Worm (Caenorhabditis elegans) whole organism, L2 larva: ENCODE measurements around the gene dkc-1.

Experiments used
- C34F6.9 ChIP-seq: fragments of 150-350 bp; optimal IDR thresholded peaks from 2 replicates; lab custom pipeline; 2014; ENCODE audit warnings: missing biosample characterization, missing genetic modification characterization
- F13H6.1 ChIP-seq: sonication (generic microtip); optimal IDR thresholded peaks from 2 replicates; lab custom pipeline; 2016; ENCODE audit warnings: missing genetic modification characterization, missing compliant biosample characterization
- R02D3.7 ChIP-seq: fragments of 150-350 bp; optimal IDR thresholded peaks from 2 replicates; lab custom pipeline; 2014; ENCODE audit warnings: missing biosample characterization, missing genetic modification characterization
- Y55F3AM.14 ChIP-seq: fragments of 200-800 bp; sonication (Bioruptor generic); optimal IDR thresholded peaks from 2 replicates; lab custom pipeline; 2018; ENCODE audit warnings: mild to moderate bottlenecking, missing genetic modification characterization, missing compliant biosample characterization
- ZK546.5 ChIP-seq: sonication (generic microtip); optimal IDR thresholded peaks from 2 replicates; lab custom pipeline; 2017; ENCODE audit warnings: missing biosample characterization, missing genetic modification characterization
- alr-1 ChIP-seq: fragments of 150-350 bp; optimal IDR thresholded peaks from 2 replicates; lab custom pipeline; 2014; ENCODE audit warnings: missing biosample characterization, missing genetic modification characterization
- aly-2 ChIP-seq: fragments of 150-350 bp; optimal IDR thresholded peaks from 2 replicates; lab custom pipeline; 2014; ENCODE audit warnings: missing biosample characterization, missing genetic modification characterization
- ama-1 ChIP-seq: fragments of 150-350 bp; optimal IDR thresholded peaks from 2 replicates; lab custom pipeline; 2018; ENCODE audit warnings: inconsistent platforms
- blmp-1 ChIP-seq: sonication (generic microtip); optimal IDR thresholded peaks from 2 replicates; lab custom pipeline; 2017; ENCODE audit warnings: missing genetic modification characterization, mild to moderate bottlenecking, missing compliant biosample characterization, antibody characterized with exemption, moderate library complexity; ENCODE audit not compliant: insufficient read depth
- ceh-16 ChIP-seq: fragments of 150-350 bp; optimal IDR thresholded peaks from 2 replicates; lab custom pipeline; 2014; ENCODE audit warnings: missing biosample characterization, missing genetic modification characterization
- crh-2 ChIP-seq: sonication (generic microtip); optimal IDR thresholded peaks from 2 replicates; lab custom pipeline; 2017; ENCODE audit warnings: missing biosample characterization, missing genetic modification characterization
- egl-27 ChIP-seq: sonication (generic microtip); optimal IDR thresholded peaks from 3 replicates; lab custom pipeline; 2017; ENCODE audit warnings: missing biosample characterization, missing genetic modification reagents, missing genetic modification characterization
- elt-1 ChIP-seq: fragments of 150-350 bp; optimal IDR thresholded peaks from 2 replicates; lab custom pipeline; 2014; ENCODE audit warnings: missing biosample characterization, missing genetic modification characterization
- elt-3 ChIP-seq: sonication (generic microtip); optimal IDR thresholded peaks from 2 replicates; lab custom pipeline; 2017; ENCODE audit warnings: missing biosample characterization, missing genetic modification characterization
- fos-1 ChIP-seq: fragments of 150-350 bp; optimal IDR thresholded peaks from 2 replicates; lab custom pipeline; 2014; ENCODE audit warnings: missing biosample characterization, missing genetic modification characterization
- gmeb-1 ChIP-seq: fragments of 150-350 bp; optimal IDR thresholded peaks from 2 replicates; lab custom pipeline; 2014; ENCODE audit warnings: missing biosample characterization, missing genetic modification characterization
- lin-11 ChIP-seq: fragments of 150-350 bp; sonication (generic microtip); optimal IDR thresholded peaks from 2 replicates; lab custom pipeline; 2014; ENCODE audit warnings: missing biosample characterization, missing genetic modification characterization, inconsistent platforms, mixed read lengths
- lin-39 ChIP-seq: fragments of 150-350 bp; optimal IDR thresholded peaks from 2 replicates; lab custom pipeline; 2014; ENCODE audit warnings: missing biosample characterization, missing genetic modification reagents, missing genetic modification characterization
- lsy-2 ChIP-seq, 2 experiments: fragments of 150-350 bp in 1 of 2; sonication (generic microtip) in 1 of 2; optimal IDR thresholded peaks; 2 replicates each; lab custom pipeline; 2014 to 2017; ENCODE audit warnings: missing biosample characterization in 2 of 2, missing genetic modification characterization in 2 of 2
- mab-5 ChIP-seq: fragments of 150-350 bp; optimal IDR thresholded peaks from 2 replicates; lab custom pipeline; 2014; ENCODE audit warnings: missing biosample characterization, missing genetic modification characterization
- mdl-1 ChIP-seq, 2 experiments: fragments of 150-350 bp in 1 of 2; sonication (generic microtip) in 1 of 2; optimal IDR thresholded peaks; 2 replicates each; lab custom pipeline; 2017; ENCODE audit warnings: missing biosample characterization in 2 of 2, missing genetic modification characterization in 2 of 2
- nhr-10 ChIP-seq: sonication (generic microtip); optimal IDR thresholded peaks from 2 replicates; lab custom pipeline; 2017; ENCODE audit warnings: missing biosample characterization, missing genetic modification characterization
- nhr-12 ChIP-seq: fragments of 150-350 bp; optimal IDR thresholded peaks from 2 replicates; lab custom pipeline; 2014; ENCODE audit warnings: missing biosample characterization, missing genetic modification characterization
- nhr-129 ChIP-seq: fragments of 150-350 bp; optimal IDR thresholded peaks from 2 replicates; lab custom pipeline; 2014; ENCODE audit warnings: missing biosample characterization, missing genetic modification characterization
- nhr-21 ChIP-seq: fragments of 150-350 bp; optimal IDR thresholded peaks from 2 replicates; lab custom pipeline; 2014; ENCODE audit warnings: missing biosample characterization, missing genetic modification characterization
- nhr-25 ChIP-seq: fragments of 150-350 bp; sonication (generic microtip); optimal IDR thresholded peaks from 3 replicates; lab custom pipeline; 2014; ENCODE audit warnings: missing biosample characterization, missing genetic modification characterization
- nhr-6 ChIP-seq: fragments of 150-350 bp; optimal IDR thresholded peaks from 2 replicates; lab custom pipeline; 2014; ENCODE audit warnings: missing biosample characterization, missing genetic modification characterization
- nhr-77 ChIP-seq: fragments of 150-350 bp; optimal IDR thresholded peaks from 2 replicates; lab custom pipeline; 2014; ENCODE audit warnings: missing biosample characterization, missing genetic modification characterization
- peb-1 ChIP-seq: fragments of 150-350 bp; optimal IDR thresholded peaks from 2 replicates; lab custom pipeline; 2014; ENCODE audit warnings: missing biosample characterization, missing genetic modification characterization
- sem-4 ChIP-seq: fragments of 150-350 bp; optimal IDR thresholded peaks from 2 replicates; lab custom pipeline; 2014; ENCODE audit warnings: missing biosample characterization, missing genetic modification reagents, missing genetic modification characterization
- skn-1 ChIP-seq: sonication (generic microtip); optimal IDR thresholded peaks from 2 replicates; lab custom pipeline; 2017; ENCODE audit warnings: missing biosample characterization, missing genetic modification characterization
- sma-3 ChIP-seq: sonication (generic microtip); optimal IDR thresholded peaks from 2 replicates; lab custom pipeline; 2016; ENCODE audit warnings: missing genetic modification reagents, missing genetic modification characterization, missing compliant biosample characterization
- sma-9 ChIP-seq, 2 experiments: fragments of 150-350 bp in 1 of 2; sonication (generic microtip) in 1 of 2; optimal IDR thresholded peaks; 2 replicates each; lab custom pipeline; 2014 to 2016; ENCODE audit warnings: missing genetic modification characterization in 2 of 2, mild to moderate bottlenecking in 1 of 2, missing biosample characterization in 1 of 2, missing compliant biosample characterization in 1 of 2, missing genetic modification reagents in 1 of 2, moderate library complexity in 1 of 2
- snpc-4 ChIP-seq: fragments of 150-350 bp; optimal IDR thresholded peaks from 2 replicates; lab custom pipeline; 2014; ENCODE audit warnings: missing biosample characterization, missing genetic modification characterization
- unc-39 ChIP-seq: fragments of 150-350 bp; optimal IDR thresholded peaks from 2 replicates; lab custom pipeline; 2014; ENCODE audit warnings: missing biosample characterization, missing genetic modification characterization
- unc-55 ChIP-seq: fragments of 150-350 bp; sonication (generic microtip); optimal IDR thresholded peaks from 3 replicates; lab custom pipeline; 2014; ENCODE audit warnings: missing biosample characterization, missing genetic modification reagents, missing genetic modification characterization
- unc-62 ChIP-seq: fragments of 150-350 bp; optimal IDR thresholded peaks from 2 replicates; lab custom pipeline; 2014; ENCODE audit warnings: missing biosample characterization, missing genetic modification reagents, missing genetic modification characterization
- zag-1 ChIP-seq: fragments of 150-350 bp; optimal IDR thresholded peaks from 2 replicates; lab custom pipeline; 2014; ENCODE audit warnings: missing biosample characterization, missing genetic modification characterization
- ztf-1 ChIP-seq: fragments of 200-800 bp; sonication (Bioruptor generic); conservative IDR thresholded peaks from 2 replicates; pipeline ENCODE4 v1.3.6; 2022; ENCODE audit warnings: missing genetic modification characterization, missing compliant biosample characterization
- ztf-11 ChIP-seq: sonication (generic microtip); optimal IDR thresholded peaks from 2 replicates; lab custom pipeline; 2017; ENCODE audit warnings: missing biosample characterization, missing genetic modification characterization
- ztf-4 ChIP-seq: fragments of 150-350 bp; optimal IDR thresholded peaks from 2 replicates; lab custom pipeline; 2014; ENCODE audit warnings: missing biosample characterization, missing genetic modification characterization

Gene dkc-1

DNA sequence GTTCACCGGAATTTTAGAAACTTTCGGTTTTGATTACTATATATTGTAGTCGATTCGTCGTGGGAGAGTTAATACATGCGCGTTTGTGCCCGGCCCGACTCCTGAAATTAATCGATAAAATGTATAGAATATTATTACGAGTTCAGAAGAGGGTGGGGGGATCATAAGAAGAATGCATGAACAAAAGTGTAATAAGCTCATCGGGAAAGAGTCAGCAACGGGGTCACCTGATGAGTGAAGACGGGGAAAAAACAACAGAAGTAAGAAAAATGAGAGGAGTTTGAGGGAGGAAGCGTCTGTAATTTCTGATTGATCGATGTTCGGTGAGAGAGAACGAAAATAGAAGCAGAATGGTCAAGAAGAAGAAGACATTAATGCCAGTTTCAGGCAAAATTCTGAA lies 32.1 kb upstream of the dkc-1 start, which contains the start of gene W09D10.4:
W09D10.4 (minus strand) TSS at position 101 of the 400 bp plus-strand sequence.
- TF ChIP-seq sma-9 (GFP tag; optimal IDR thresholded peaks at IDR 0.05; lab: Kevin White, UChicago) (peak; percentile 32), sma-9 (tag; optimal IDR thresholded peaks at IDR 0.05; lab: Kevin White, UChicago) (no peak), nhr-25 (tag; lab: Kevin White, UChicago) (no peak), elt-1 (tag; lab: Kevin White, UChicago) (no peak), nhr-129 (tag; lab: Kevin White, UChicago) (peak; percentile 10), F13H6.1 (tag; lab: Kevin White, UChicago) (peak; percentile 20), nhr-21 (tag; lab: Kevin White, UChicago) (no peak)

DNA sequence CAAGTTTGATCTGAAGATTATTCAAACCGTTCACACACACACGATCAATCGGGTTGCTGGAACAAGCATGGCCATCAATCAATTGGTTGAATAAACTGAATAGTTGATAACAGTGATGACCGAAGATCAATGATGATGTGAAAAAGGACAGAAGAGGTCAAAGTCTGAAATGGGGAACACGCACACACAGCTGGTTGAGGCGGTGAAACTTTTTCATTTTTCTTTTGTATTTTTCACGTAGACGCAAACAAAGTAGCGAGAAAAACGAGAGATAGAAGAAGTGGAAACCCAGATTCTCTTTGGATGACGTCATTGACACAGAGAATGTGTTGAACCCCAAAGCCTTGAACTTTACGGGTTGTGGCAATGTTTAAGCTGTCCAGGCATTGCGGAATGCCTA lies 30.8 kb upstream of the dkc-1 start:
- TF ChIP-seq ztf-4 (peak; percentile 76), crh-2 (tag; lab: Kevin White, UChicago) (peak; percentile 81), nhr-6 (peak; percentile 20), nhr-21 (tag; lab: Kevin White, UChicago) (peak; percentile 96), sma-3 (GFP tag; lab: Kevin White, UChicago) (peak; percentile 86), peb-1 (tag; lab: Kevin White, UChicago) (no peak), fos-1 (tag; lab: Kevin White, UChicago) (peak; percentile 62), blmp-1 (tag; lab: Kevin White, UChicago) (peak; percentile 89), snpc-4 (tag; lab: Kevin White, UChicago) (no peak), nhr-129 (tag; lab: Kevin White, UChicago) (peak; percentile 88), nhr-25 (tag; lab: Kevin White, UChicago) (peak; percentile 94), C34F6.9 (peak; percentile 46), mab-5 (tag; lab: Kevin White, UChicago) (peak; percentile 12), zag-1 (tag; lab: Kevin White, UChicago) (peak; percentile 11), lsy-2 (tag; optimal IDR thresholded peaks at IDR 0.05; lab: Kevin White, UChicago) (peak in 1 of 2 experiments; percentile 62), F13H6.1 (tag; lab: Kevin White, UChicago) (peak; percentile 80), R02D3.7 (no peak), gmeb-1 (tag; lab: Kevin White, UChicago) (peak; percentile 4), egl-27 (tag; lab: Kevin White, UChicago) (peak; percentile 62), sma-9 (GFP tag; optimal IDR thresholded peaks at IDR 0.05; lab: Kevin White, UChicago) (peak; percentile 91), sma-9 (tag; optimal IDR thresholded peaks at IDR 0.05; lab: Kevin White, UChicago) (no peak), nhr-10 (tag; lab: Kevin White, UChicago) (no peak), ztf-11 (tag; lab: Kevin White, UChicago) (no peak), sem-4 (tag; lab: Kevin White, UChicago) (peak; percentile 43), unc-39 (tag; lab: Kevin White, UChicago) (no peak)

DNA sequence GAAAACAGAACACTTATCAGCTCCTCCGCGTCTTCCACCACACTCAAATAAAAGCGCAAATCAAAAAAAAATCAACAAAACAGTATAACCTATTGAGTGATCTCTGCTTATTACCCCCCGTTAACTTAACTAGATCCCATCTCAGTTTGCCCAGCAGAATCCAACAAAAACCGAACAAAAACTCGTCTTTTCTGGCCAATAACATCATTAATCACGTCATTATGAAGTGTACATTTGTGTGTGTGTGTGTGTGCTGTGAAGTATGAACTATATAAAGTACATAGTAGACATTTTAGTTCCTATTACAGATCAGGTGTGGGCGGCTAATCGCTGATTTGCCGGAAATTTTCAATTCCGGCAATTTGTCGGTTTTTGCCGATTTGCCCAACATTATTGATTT lies 30.2 kb upstream of the dkc-1 start:
- TF ChIP-seq Y55F3AM.14 (GFP tag; lab: Kevin White, UChicago) (peak; percentile 3), blmp-1 (tag; lab: Kevin White, UChicago) (no peak), lin-39 (tag; lab: Kevin White, UChicago) (no peak), F13H6.1 (tag; lab: Kevin White, UChicago) (no peak), nhr-25 (tag; lab: Kevin White, UChicago) (peak; percentile 6), sma-9 (GFP tag; optimal IDR thresholded peaks at IDR 0.05; lab: Kevin White, UChicago) (peak; percentile 30), sma-9 (tag; optimal IDR thresholded peaks at IDR 0.05; lab: Kevin White, UChicago) (no peak), crh-2 (tag; lab: Kevin White, UChicago) (peak; percentile 11), fos-1 (tag; lab: Kevin White, UChicago) (no peak)

ce11 chrIII:10719057-10719456 lies 29.2 kb upstream of the dkc-1 start:
- TF ChIP-seq sma-3 (GFP tag; lab: Kevin White, UChicago) (peak; percentile 52), lin-11 (tag; lab: Kevin White, UChicago) (no peak), ztf-11 (tag; lab: Kevin White, UChicago) (no peak), mdl-1 (tag; optimal IDR thresholded peaks at IDR 0.05; lab: Kevin White, UChicago) (no peak), sem-4 (tag; lab: Kevin White, UChicago) (no peak), snpc-4 (tag; lab: Kevin White, UChicago) (no peak), ztf-4 (no peak), egl-27 (tag; lab: Kevin White, UChicago) (no peak), unc-62 (GFP tag; lab: Kevin White, UChicago) (no peak), elt-3 (tag; lab: Kevin White, UChicago) (no peak), nhr-6 (no peak), sma-9 (GFP tag; optimal IDR thresholded peaks at IDR 0.05; lab: Kevin White, UChicago) (peak; percentile 81), sma-9 (tag; optimal IDR thresholded peaks at IDR 0.05; lab: Kevin White, UChicago) (no peak), ama-1 (lab: Kevin White, UChicago) (no peak), blmp-1 (tag; lab: Kevin White, UChicago) (peak; percentile 55), Y55F3AM.14 (GFP tag; lab: Kevin White, UChicago) (no peak), nhr-77 (tag; lab: Kevin White, UChicago) (no peak), aly-2 (tag; lab: Kevin White, UChicago) (no peak), elt-1 (tag; lab: Kevin White, UChicago) (no peak), ceh-16 (no peak), skn-1 (tag; lab: Kevin White, UChicago) (no peak), ztf-1 (no peak), alr-1 (tag; lab: Kevin White, UChicago) (no peak), nhr-12 (tag; lab: Kevin White, UChicago) (no peak), zag-1 (tag; lab: Kevin White, UChicago) (no peak), ZK546.5 (tag; lab: Kevin White, UChicago) (no peak), gmeb-1 (tag; lab: Kevin White, UChicago) (peak; percentile 9), peb-1 (tag; lab: Kevin White, UChicago) (no peak), nhr-25 (tag; lab: Kevin White, UChicago) (peak; percentile 58), R02D3.7 (no peak), lsy-2 (tag; optimal IDR thresholded peaks at IDR 0.05; lab: Kevin White, UChicago) (no peak), unc-55 (GFP tag; lab: Kevin White, UChicago) (no peak), unc-39 (tag; lab: Kevin White, UChicago) (no peak)
